Fruit fly (Drosophila melanogaster) whole organism, embryonic: ENCODE data around the gene CG5910.
A peak's percentile ranks its signal among the peaks of the same experiment; 100 is the strongest.

ENCODE experiments used
- Bdp1 ChIP-seq: fragments of 200-800 bp; sonication (Bioruptor generic); optimal IDR thresholded peaks from 3 replicates; lab custom pipeline; 2016; ENCODE audit warnings: missing biosample characterization, missing genetic modification characterization
- CG10321 ChIP-seq: fragments of 200-800 bp; sonication (Bioruptor generic); IDR thresholded peaks from 2 replicates; pipeline ENCODE4 v1.3.6; 2022; ENCODE audit warnings: missing biosample characterization, missing genetic modification characterization
- CG10959 ChIP-seq: fragments of 200-800 bp; sonication (Bioruptor generic); IDR thresholded peaks from 2 replicates; pipeline ENCODE4 v1.3.6; 2022; ENCODE audit warnings: missing biosample characterization, missing genetic modification characterization
- CG10979 ChIP-seq: fragments of 200-800 bp; sonication (Bioruptor generic); optimal IDR thresholded peaks from 2 replicates; lab custom pipeline; 2018; ENCODE audit warnings: missing biosample characterization, mild to moderate bottlenecking, missing genetic modification characterization, moderate library complexity
- CG12219 ChIP-seq: fragments of 200-800 bp; sonication (Bioruptor generic); optimal IDR thresholded peaks from 3 replicates; lab custom pipeline; 2018; ENCODE audit warnings: missing biosample characterization, mild to moderate bottlenecking, missing genetic modification characterization
- CG15011 ChIP-seq: fragments of 200-800 bp; sonication (Bioruptor generic); optimal IDR thresholded peaks from 3 replicates; lab custom pipeline; 2018; ENCODE audit warnings: missing biosample characterization, mild to moderate bottlenecking, missing genetic modification characterization
- CG1602 ChIP-seq: fragments of 200-800 bp; sonication (Bioruptor generic); optimal IDR thresholded peaks from 3 replicates; lab custom pipeline; 2016; ENCODE audit warnings: missing biosample characterization, missing genetic modification characterization
- CG2199 ChIP-seq: fragments of 200-800 bp; sonication (Bioruptor generic); IDR thresholded peaks from 3 replicates; pipeline ENCODE4 v1.3.6; 2022; ENCODE audit warnings: missing biosample characterization, missing genetic modification characterization
- CG30020 ChIP-seq: fragments of 200-800 bp; optimal IDR thresholded peaks from 2 replicates; lab custom pipeline; 2019; ENCODE audit warnings: missing biosample characterization, mild to moderate bottlenecking, missing genetic modification characterization, moderate library complexity
- CG3065 ChIP-seq: fragments of 200-800 bp; sonication (Bioruptor generic); optimal IDR thresholded peaks from 2 replicates; lab custom pipeline; 2016; ENCODE audit warnings: missing biosample characterization, missing genetic modification characterization
- CG3726 ChIP-seq: fragments of 200-800 bp; sonication (Bioruptor generic); IDR thresholded peaks from 3 replicates; pipeline ENCODE4, ENCODE4 v1.3.6; 2022; ENCODE audit warnings: missing biosample characterization, missing genetic modification characterization
- CG4282 ChIP-seq: fragments of 200-800 bp; sonication (Bioruptor generic); optimal IDR thresholded peaks from 2 replicates; lab custom pipeline; 2016; ENCODE audit warnings: missing biosample characterization, missing genetic modification characterization
- CG6175 ChIP-seq: fragments of 200-800 bp; sonication (Bioruptor generic); IDR thresholded peaks from 3 replicates; pipeline ENCODE4 v1.3.6; 2022; ENCODE audit warnings: missing biosample characterization, missing genetic modification characterization
- CG7372 ChIP-seq: fragments of 200-800 bp; sonication (Bioruptor generic); IDR thresholded peaks from 2 replicates; pipeline ENCODE4 v1.3.6; 2022; ENCODE audit warnings: missing biosample characterization, missing genetic modification characterization
- CG7963 ChIP-seq: fragments of 200-800 bp; sonication (Bioruptor generic); IDR thresholded peaks from 3 replicates; pipeline ENCODE4 v1.3.6; 2022; ENCODE audit warnings: missing biosample characterization, missing genetic modification characterization; ENCODE audit not compliant: partially characterized antibody
- CG8089 ChIP-seq: fragments of 200-800 bp; sonication (Bioruptor generic); optimal IDR thresholded peaks from 3 replicates; lab custom pipeline; 2016; ENCODE audit warnings: missing biosample characterization, missing genetic modification characterization
- CG8290 ChIP-seq, 3 experiments: fragments of 200-800 bp; sonication (Bioruptor generic); optimal IDR thresholded peaks; 2 replicates each; lab custom pipeline; 2016 to 2019; ENCODE audit warnings: missing biosample characterization in 3 of 3, missing genetic modification characterization in 3 of 3, mild to moderate bottlenecking in 2 of 3, moderate library complexity in 1 of 3
- CG8924 ChIP-seq: fragments of 200-800 bp; optimal IDR thresholded peaks from 3 replicates; lab custom pipeline; 2019; ENCODE audit warnings: missing biosample characterization, mild to moderate bottlenecking, missing genetic modification characterization, moderate library complexity
- CG9876 ChIP-seq: fragments of 200-800 bp; sonication (Bioruptor generic); optimal IDR thresholded peaks from 2 replicates; lab custom pipeline; 2016; ENCODE audit warnings: missing biosample characterization, missing genetic modification characterization
- CG9932 ChIP-seq: fragments of 200-800 bp; sonication (Bioruptor generic); IDR thresholded peaks from 2 replicates; pipeline ENCODE4 v1.3.6; 2022; ENCODE audit warnings: missing biosample characterization, missing genetic modification characterization
- Camta ChIP-seq: fragments of 200-800 bp; sonication (Bioruptor generic); optimal IDR thresholded peaks from 2 replicates; lab custom pipeline; 2016; ENCODE audit warnings: missing biosample characterization, missing genetic modification characterization
- Chrac-16 ChIP-seq: fragments of 200-800 bp; sonication (Bioruptor generic); optimal IDR thresholded peaks from 3 replicates; lab custom pipeline; 2016; ENCODE audit warnings: missing biosample characterization, missing genetic modification characterization
- Ets97D ChIP-seq: fragments of 200-800 bp; sonication (Bioruptor generic); optimal IDR thresholded peaks from 3 replicates; lab custom pipeline; 2016; ENCODE audit warnings: missing biosample characterization, missing genetic modification characterization
- Fer3 ChIP-seq: fragments of 200-800 bp; sonication (Bioruptor generic); optimal IDR thresholded peaks from 2 replicates; lab custom pipeline; 2018; ENCODE audit warnings: missing biosample characterization, mild to moderate bottlenecking, missing genetic modification characterization, moderate library complexity
- Nf-YC ChIP-seq: fragments of 200-800 bp; optimal IDR thresholded peaks from 3 replicates; lab custom pipeline; 2019; ENCODE audit warnings: missing biosample characterization, mild to moderate bottlenecking, missing genetic modification characterization, moderate library complexity
- Rx ChIP-seq: fragments of 200-800 bp; sonication (Bioruptor generic); IDR thresholded peaks from 2 replicates; pipeline ENCODE4 v1.3.6; 2022; ENCODE audit warnings: missing biosample characterization, missing genetic modification characterization
- Sox102F ChIP-seq: fragments of 200-800 bp; sonication (Bioruptor generic); optimal IDR thresholded peaks from 2 replicates; lab custom pipeline; 2018; ENCODE audit warnings: missing biosample characterization, mild to moderate bottlenecking, missing genetic modification characterization, moderate library complexity
- Sry-δ ChIP-seq: fragments of 200-800 bp; sonication (Bioruptor generic); optimal IDR thresholded peaks from 2 replicates; lab custom pipeline; 2016; ENCODE audit warnings: missing biosample characterization, missing genetic modification characterization
- TFAM ChIP-seq: fragments of 200-800 bp; sonication (Bioruptor generic); optimal IDR thresholded peaks from 2 replicates; lab custom pipeline; 2017; ENCODE audit warnings: missing biosample characterization, missing genetic modification characterization, inconsistent platforms
- Taf1 ChIP-seq: fragments of 200-800 bp; sonication (Bioruptor generic); IDR thresholded peaks from 2 replicates; pipeline ENCODE4 v1.3.6; 2022; ENCODE audit warnings: missing biosample characterization, missing genetic modification characterization
- bigmax ChIP-seq: fragments of 200-800 bp; sonication (Bioruptor generic); optimal IDR thresholded peaks from 2 replicates; lab custom pipeline; 2018; ENCODE audit warnings: missing biosample characterization, mild to moderate bottlenecking, missing genetic modification characterization
- danr ChIP-seq: fragments of 200-800 bp; sonication (Bioruptor generic); IDR thresholded peaks from 2 replicates; pipeline ENCODE4 v1.3.6; 2022; ENCODE audit warnings: missing biosample characterization, missing genetic modification characterization
- dimm ChIP-seq: fragments of 200-800 bp; sonication (Bioruptor generic); IDR thresholded peaks from 2 replicates; pipeline ENCODE4 v1.3.6; 2022; ENCODE audit warnings: missing biosample characterization, missing genetic modification characterization
- en ChIP-seq: fragments of 200-800 bp; sonication (Bioruptor generic); optimal IDR thresholded peaks from 2 replicates; lab custom pipeline; 2016; ENCODE audit warnings: missing biosample characterization, missing genetic modification characterization
- fd102C ChIP-seq: fragments of 200-800 bp; sonication (Bioruptor generic); optimal IDR thresholded peaks from 2 replicates; lab custom pipeline; 2018; ENCODE audit warnings: missing biosample characterization, mild to moderate bottlenecking, missing genetic modification characterization, moderate library complexity
- gfzf ChIP-seq: fragments of 200-800 bp; sonication (Bioruptor generic); optimal IDR thresholded peaks from 2 replicates; lab custom pipeline; 2016; ENCODE audit warnings: missing biosample characterization, mild to moderate bottlenecking, missing genetic modification characterization, moderate library complexity
- gro ChIP-seq: fragments of 200-800 bp; sonication (Bioruptor generic); optimal IDR thresholded peaks from 2 replicates; lab custom pipeline; 2016; ENCODE audit warnings: missing biosample characterization, missing genetic modification characterization
- gsb-n ChIP-seq: fragments of 200-800 bp; sonication (Bioruptor generic); optimal IDR thresholded peaks from 3 replicates; lab custom pipeline; 2018; ENCODE audit warnings: missing biosample characterization, mild to moderate bottlenecking, missing genetic modification characterization
- ham ChIP-seq: fragments of 200-800 bp; sonication (Bioruptor generic); IDR thresholded peaks from 2 replicates; pipeline ENCODE4 v1.3.6; 2022; ENCODE audit warnings: missing biosample characterization, missing genetic modification characterization
- kah ChIP-seq: fragments of 200-800 bp; sonication (Bioruptor generic); optimal IDR thresholded peaks from 2 replicates; lab custom pipeline; 2018; ENCODE audit warnings: missing biosample characterization, mild to moderate bottlenecking, missing genetic modification characterization
- lab ChIP-seq: fragments of 200-800 bp; sonication (Bioruptor generic); optimal IDR thresholded peaks from 3 replicates; lab custom pipeline; 2017; ENCODE audit warnings: missing biosample characterization, missing genetic modification characterization, mild to moderate bottlenecking, moderate library complexity, missing genetic modification reagents
- lilli ChIP-seq: fragments of 200-800 bp; sonication (Bioruptor generic); optimal IDR thresholded peaks from 3 replicates; lab custom pipeline; 2016; ENCODE audit warnings: missing biosample characterization, missing genetic modification characterization
- pho ChIP-seq: fragments of 200-800 bp; sonication (Bioruptor generic); optimal IDR thresholded peaks from 2 replicates; lab custom pipeline; 2016; ENCODE audit warnings: missing biosample characterization, missing genetic modification characterization
- schlank ChIP-seq: fragments of 200-800 bp; sonication (Bioruptor generic); optimal IDR thresholded peaks from 2 replicates; lab custom pipeline; 2018; ENCODE audit warnings: missing biosample characterization, mild to moderate bottlenecking, missing genetic modification characterization
- sens ChIP-seq: fragments of 200-800 bp; sonication (Bioruptor generic); peaks from one replicate; lab custom pipeline; 2016; ENCODE audit warnings: missing biosample characterization, missing genetic modification characterization
- sens-2 ChIP-seq: fragments of 200-800 bp; sonication (Bioruptor generic); IDR thresholded peaks from 2 replicates; pipeline ENCODE4 v1.3.6; 2022; ENCODE audit warnings: missing biosample characterization, missing genetic modification characterization
- sim ChIP-seq: fragments of 200-800 bp; sonication (Bioruptor generic); IDR thresholded peaks from 2 replicates; pipeline ENCODE4 v1.3.6; 2022; ENCODE audit warnings: missing biosample characterization, missing genetic modification characterization
- sqz ChIP-seq: fragments of 200-800 bp; sonication (Bioruptor generic); optimal IDR thresholded peaks from 3 replicates; lab custom pipeline; 2018; ENCODE audit warnings: missing biosample characterization, mild to moderate bottlenecking, missing genetic modification characterization
- stc ChIP-seq: fragments of 200-800 bp; sonication (Bioruptor generic); IDR thresholded peaks from 2 replicates; pipeline ENCODE4 v1.3.6; 2022; ENCODE audit warnings: missing biosample characterization, missing genetic modification characterization
- vnd ChIP-seq: fragments of 200-800 bp; sonication (Bioruptor generic); IDR thresholded peaks from 3 replicates; pipeline ENCODE4 v1.3.6; 2022; ENCODE audit warnings: missing biosample characterization, missing genetic modification characterization; ENCODE audit not compliant: partially characterized antibody
- zen2 ChIP-seq: fragments of 200-800 bp; sonication (Bioruptor generic); IDR thresholded peaks from 3 replicates; pipeline ENCODE4 v1.3.6; 2022; ENCODE audit warnings: missing biosample characterization, missing genetic modification characterization; ENCODE audit not compliant: partially characterized antibody

Gene CG5910

dm6 chr3L:20470991-20471498, 28.8 kb downstream of the CG5910 start (continued):
- TF ChIP-seq Sox102F (GFP tag; lab: Kevin White, UChicago) (peak; percentile 67), CG7963 (no peak), CG2199 (GFP tag; lab: Robert Waterston, UW) (peak; percentile 85; the same call in 1 of the 3 replicates), CG30020 (no peak), lilli (GFP tag; lab: Kevin White, UChicago) (peak; percentile 0), Ets97D (GFP tag; lab: Kevin White, UChicago) (no peak), CG3726 (GFP tag; lab: Robert Waterston, UW) (0 out of 3 replicates have a peak, but pooled peaks have one; percentile 35), CG1602 (GFP tag; lab: Kevin White, UChicago) (peak; percentile 8), CG3065 (GFP tag; lab: Kevin White, UChicago) (no peak), CG7372 (GFP tag; lab: Robert Waterston, UW) (peak; percentile 7; the same call in 1 of the 2 replicates), Bdp1 (GFP tag; lab: Kevin White, UChicago) (no peak), Camta (GFP tag; lab: Kevin White, UChicago) (no peak), dimm (GFP tag; lab: Robert Waterston, UW) (no peak), en (GFP tag; lab: Kevin White, UChicago) (no peak), vnd (GFP tag; lab: Robert Waterston, UW) (no peak), bigmax (GFP tag; lab: Kevin White, UChicago) (no peak), Taf1 (GFP tag; lab: Robert Waterston, UW) (no peak), zen2 (no peak), CG9876 (GFP tag; lab: Kevin White, UChicago) (no peak), Fer3 (peak; percentile 1), gsb-n (peak; percentile 42), fd102C (GFP tag; lab: Kevin White, UChicago) (no peak), CG8290 (GFP tag; optimal IDR thresholded peaks at IDR 0.05; lab: Kevin White, UChicago) (no peak), CG8290 (tag; optimal IDR thresholded peaks at IDR 0.05; lab: Kevin White, UChicago) (peak in 1 of 2 experiments; percentile 34), sens-2 (GFP tag; lab: Robert Waterston, UW) (peak; percentile 44; the same call in 1 of the 2 replicates), sim (GFP tag; lab: Robert Waterston, UW) (peak; percentile 51; the same call in 1 of the 2 replicates), CG4282 (GFP tag; lab: Kevin White, UChicago) (no peak), Rx (GFP tag; lab: Robert Waterston, UW) (peak; percentile 41; the same call in 1 of the 2 replicates), pho (GFP tag; lab: Kevin White, UChicago) (no peak), TFAM (no peak), CG10959 (GFP tag; lab: Robert Waterston, UW) (no peak), CG8089 (GFP tag; lab: Kevin White, UChicago) (no peak), CG15011 (peak; percentile 0), Sry-δ (GFP tag; lab: Kevin White, UChicago) (no peak), Chrac-16 (no peak), CG8924 (tag; lab: Kevin White, UChicago) (peak; percentile 60), CG10979 (tag; lab: Kevin White, UChicago) (peak; percentile 45), CG12219 (GFP tag; lab: Kevin White, UChicago) (peak; percentile 53), lab (GFP tag; lab: Kevin White, UChicago) (peak; percentile 76), schlank (tag; lab: Kevin White, UChicago) (no peak), stc (GFP tag; lab: Robert Waterston, UW) (peak; percentile 60), danr (GFP tag; lab: Robert Waterston, UW) (0 out of 2 replicates have a peak, but pooled peaks have one; percentile 26), CG10321 (0 out of 2 replicates have a peak, but pooled peaks have one; percentile 19), gro (no peak), kah (peak; percentile 65), Nf-YC (tag; lab: Kevin White, UChicago) (peak; percentile 33), ham (GFP tag; lab: Robert Waterston, UW) (no peak), sens (peak; percentile 26), CG6175 (no peak), gfzf (GFP tag; lab: Kevin White, UChicago) (no peak), sqz (GFP tag; lab: Kevin White, UChicago) (peak; percentile 64), CG9932 (GFP tag; lab: Robert Waterston, UW) (no peak)
